Worm (Caenorhabditis elegans) whole organism, L4 larva: ENCODE data around the gene dct-18.

Experiments
- D1046.2 ChIP-seq: fragments of 200-800 bp; sonication (Bioruptor generic); IDR thresholded peaks from 2 replicates; pipeline ENCODE4 v1.3.6; 2022; ENCODE audit warnings: missing genetic modification characterization, missing compliant biosample characterization
- F10B5.3 ChIP-seq: sonication (generic microtip); optimal IDR thresholded peaks from 2 replicates; lab custom pipeline; 2016; ENCODE audit warnings: mild to moderate bottlenecking, missing genetic modification characterization, missing compliant biosample characterization
- F49E8.2 ChIP-seq: sonication (generic microtip); optimal IDR thresholded peaks from 2 replicates; lab custom pipeline; 2016; ENCODE audit warnings: missing compliant biosample characterization, mild to moderate bottlenecking, missing genetic modification characterization, borderline replicate concordance
- R02D3.7 ChIP-seq: fragments of 150-350 bp; sonication (generic microtip); optimal IDR thresholded peaks from 3 replicates; lab custom pipeline; 2014; ENCODE audit warnings: missing biosample characterization, missing genetic modification characterization
- Y105C5A.15 ChIP-seq: fragments of 200-800 bp; sonication (Bioruptor generic); IDR thresholded peaks from 2 replicates; pipeline ENCODE4 v1.3.6; 2022; ENCODE audit warnings: missing genetic modification characterization, missing compliant biosample characterization
- Y48G9A.11 ChIP-seq: fragments of 200-800 bp; sonication (Bioruptor generic); IDR thresholded peaks from 2 replicates; pipeline ENCODE4 v1.3.6; 2022; ENCODE audit warnings: missing genetic modification reagents, missing genetic modification characterization, missing compliant biosample characterization
- Y5F2A.4 ChIP-seq: fragments of 200-800 bp; sonication (Bioruptor generic); optimal IDR thresholded peaks from 2 replicates; lab custom pipeline; 2018; ENCODE audit warnings: mild to moderate bottlenecking, missing genetic modification characterization, missing compliant biosample characterization
- ZK337.2 ChIP-seq: fragments of 200-800 bp; sonication (Bioruptor generic); IDR thresholded peaks from 2 replicates; pipeline ENCODE4 v1.3.6; 2022; ENCODE audit warnings: missing genetic modification reagents, missing genetic modification characterization, missing compliant biosample characterization
- ZK546.5 ChIP-seq, 2 experiments: sonication (generic microtip); optimal IDR thresholded peaks; 2 replicates each; lab custom pipeline; 2017; ENCODE audit warnings: missing biosample characterization in 2 of 2, missing genetic modification characterization in 2 of 2
- aha-1 ChIP-seq: fragments of 150-350 bp; peaks from one replicate; lab custom pipeline; 2014; ENCODE audit warnings: missing biosample characterization, missing genetic modification characterization
- ama-1 ChIP-seq: fragments of 150-350 bp; optimal IDR thresholded peaks from 2 replicates; lab custom pipeline; 2014; ENCODE audit warnings: inconsistent platforms, mixed read lengths
- arid-1 ChIP-seq: fragments of 200-800 bp; sonication (Bioruptor generic); conservative IDR thresholded peaks from 2 replicates; pipeline ENCODE4 v1.3.6; 2022; ENCODE audit warnings: missing genetic modification reagents, missing genetic modification characterization, missing compliant biosample characterization
- ceh-32 ChIP-seq: sonication (generic microtip); optimal IDR thresholded peaks from 2 replicates; lab custom pipeline; 2016; ENCODE audit warnings: mild to moderate bottlenecking, missing genetic modification characterization, missing compliant biosample characterization; ENCODE audit not compliant: poor library complexity
- ceh-44 ChIP-seq: fragments of 200-800 bp; sonication (Bioruptor generic); IDR thresholded peaks from 2 replicates; pipeline ENCODE4 v1.3.6; 2022; ENCODE audit warnings: missing genetic modification reagents, missing genetic modification characterization, missing compliant biosample characterization
- ceh-62 ChIP-seq: sonication (generic microtip); optimal IDR thresholded peaks from 2 replicates; lab custom pipeline; 2017; ENCODE audit warnings: missing biosample characterization, missing genetic modification characterization
- ceh-82 ChIP-seq: sonication (generic microtip); optimal IDR thresholded peaks from 2 replicates; lab custom pipeline; 2017; ENCODE audit warnings: missing biosample characterization, missing genetic modification characterization
- ces-1 ChIP-seq: fragments of 150-350 bp; sonication (generic microtip); optimal IDR thresholded peaks from 4 replicates; lab custom pipeline; 2014; ENCODE audit warnings: missing biosample characterization, missing genetic modification reagents, missing genetic modification characterization
- dmd-6 ChIP-seq: fragments of 200-800 bp; sonication (Bioruptor generic); IDR thresholded peaks from 2 replicates; pipeline ENCODE4 v1.3.6; 2022; ENCODE audit warnings: missing genetic modification reagents, missing genetic modification characterization, missing compliant biosample characterization
- dmd-9 ChIP-seq: fragments of 200-800 bp; sonication (Bioruptor generic); IDR thresholded peaks from 2 replicates; pipeline ENCODE4 v1.3.6; 2022; ENCODE audit warnings: missing genetic modification reagents, missing genetic modification characterization, missing compliant biosample characterization
- dpl-1 ChIP-seq: fragments of 150-350 bp; optimal IDR thresholded peaks from 2 replicates; lab custom pipeline; 2014; ENCODE audit warnings: missing biosample characterization, missing genetic modification reagents, missing genetic modification characterization
- duxl-1 ChIP-seq: sonication (generic microtip); optimal IDR thresholded peaks from 2 replicates; lab custom pipeline; 2016; ENCODE audit warnings: mild to moderate bottlenecking, missing genetic modification characterization, moderate library complexity, missing compliant biosample characterization; ENCODE audit not compliant: poor library complexity
- dve-1 ChIP-seq: sonication (generic microtip); optimal IDR thresholded peaks from 2 replicates; lab custom pipeline; 2017; ENCODE audit warnings: antibody characterized with exemption, mild to moderate bottlenecking, missing genetic modification characterization, missing compliant biosample characterization; ENCODE audit not compliant: insufficient read depth
- egl-43 ChIP-seq: fragments of 200-800 bp; sonication (Bioruptor generic); IDR thresholded peaks from 2 replicates; pipeline ENCODE4 v1.3.6; 2022; ENCODE audit warnings: missing genetic modification reagents, missing genetic modification characterization, missing compliant biosample characterization
- gei-8 ChIP-seq: fragments of 200-800 bp; sonication (Bioruptor generic); optimal IDR thresholded peaks from 2 replicates; lab custom pipeline; 2018; ENCODE audit warnings: mild to moderate bottlenecking, missing genetic modification characterization, missing compliant biosample characterization
- hlh-11 ChIP-seq: fragments of 200-800 bp; sonication (Bioruptor generic); optimal IDR thresholded peaks from 2 replicates; lab custom pipeline; 2018; ENCODE audit warnings: mild to moderate bottlenecking, missing genetic modification characterization, missing compliant biosample characterization
- hmg-1.1 ChIP-seq: fragments of 200-800 bp; sonication (Bioruptor generic); IDR thresholded peaks from 2 replicates; pipeline ENCODE4 v1.3.6; 2022; ENCODE audit warnings: missing genetic modification reagents, missing genetic modification characterization, missing compliant biosample characterization
- lin-1 ChIP-seq: fragments of 200-800 bp; sonication (Bioruptor generic); IDR thresholded peaks from 2 replicates; pipeline ENCODE4 v1.3.6; 2022; ENCODE audit warnings: missing genetic modification reagents, missing genetic modification characterization, missing compliant biosample characterization
- lin-39 ChIP-seq: fragments of 150-350 bp; optimal IDR thresholded peaks from 2 replicates; lab custom pipeline; 2014; ENCODE audit warnings: missing biosample characterization, missing genetic modification reagents, missing genetic modification characterization
- lir-3 ChIP-seq: sonication (generic microtip); optimal IDR thresholded peaks from 2 replicates; lab custom pipeline; 2016; ENCODE audit warnings: mild to moderate bottlenecking, missing genetic modification characterization, missing compliant biosample characterization
- mdl-1 ChIP-seq, 2 experiments: fragments of 150-350 bp in 1 of 2; sonication (generic microtip) in 1 of 2; optimal IDR thresholded peaks; 2 replicates each; lab custom pipeline; 2014 to 2017; ENCODE audit warnings: missing biosample characterization in 2 of 2, missing genetic modification characterization in 2 of 2
- mxl-2 ChIP-seq: fragments of 200-800 bp; sonication (Bioruptor generic); conservative IDR thresholded peaks from 2 replicates; pipeline ENCODE4 v1.3.6; 2022; ENCODE audit warnings: missing genetic modification reagents, missing genetic modification characterization, missing compliant biosample characterization
- nhr-102 ChIP-seq: sonication (generic microtip); optimal IDR thresholded peaks from 2 replicates; lab custom pipeline; 2016; ENCODE audit warnings: mild to moderate bottlenecking, missing genetic modification characterization, moderate library complexity, missing compliant biosample characterization
- nhr-11 ChIP-seq: fragments of 150-350 bp; optimal IDR thresholded peaks from 2 replicates; lab custom pipeline; 2014; ENCODE audit warnings: missing biosample characterization, missing genetic modification characterization
- nhr-111 ChIP-seq: fragments of 200-800 bp; sonication (Bioruptor generic); optimal IDR thresholded peaks from 2 replicates; lab custom pipeline; 2018; ENCODE audit warnings: mild to moderate bottlenecking, missing genetic modification characterization, missing compliant biosample characterization
- nhr-237 ChIP-seq: sonication (generic microtip); optimal IDR thresholded peaks from 2 replicates; lab custom pipeline; 2017; ENCODE audit warnings: missing biosample characterization, missing genetic modification characterization
- nhr-42 ChIP-seq: fragments of 200-800 bp; sonication (Bioruptor generic); IDR thresholded peaks from 2 replicates; pipeline ENCODE4 v1.3.6; 2022; ENCODE audit warnings: missing genetic modification characterization, missing compliant biosample characterization
- nhr-6 ChIP-seq: fragments of 150-350 bp; optimal IDR thresholded peaks from 2 replicates; lab custom pipeline; 2014; ENCODE audit warnings: missing biosample characterization, missing genetic modification characterization
- nhr-76 ChIP-seq: fragments of 150-350 bp; optimal IDR thresholded peaks from 2 replicates; lab custom pipeline; 2014; ENCODE audit warnings: missing biosample characterization, missing genetic modification characterization
- php-3 ChIP-seq: fragments of 200-800 bp; sonication (Bioruptor generic); IDR thresholded peaks from 2 replicates; pipeline ENCODE4 v1.3.6; 2022; ENCODE audit warnings: missing genetic modification reagents, missing genetic modification characterization, missing compliant biosample characterization
- pqm-1 ChIP-seq: sonication (generic microtip); optimal IDR thresholded peaks from 2 replicates; lab custom pipeline; 2017; ENCODE audit warnings: missing biosample characterization, missing genetic modification characterization
- set-16 ChIP-seq: fragments of 200-800 bp; sonication (Bioruptor generic); IDR thresholded peaks from 2 replicates; pipeline ENCODE4 v1.3.6; 2022; ENCODE audit warnings: missing genetic modification reagents, missing genetic modification characterization, missing compliant biosample characterization
- spr-3 ChIP-seq: fragments of 200-800 bp; sonication (Bioruptor generic); optimal IDR thresholded peaks from 2 replicates; lab custom pipeline; 2018; ENCODE audit warnings: mild to moderate bottlenecking, missing genetic modification characterization, missing compliant biosample characterization
- unc-130 ChIP-seq: sonication (generic microtip); optimal IDR thresholded peaks from 2 replicates; lab custom pipeline; 2016; ENCODE audit warnings: missing genetic modification reagents, missing genetic modification characterization, missing compliant biosample characterization
- unc-39 ChIP-seq: sonication (generic microtip); optimal IDR thresholded peaks from 2 replicates; lab custom pipeline; 2017; ENCODE audit warnings: missing biosample characterization, missing genetic modification characterization
- unc-62 ChIP-seq, 3 experiments: fragments of 150-350 bp in 1 of 3; sonication (generic microtip); optimal IDR thresholded peaks in 2 of 3; peaks in 1 of 3; 1 replicate in 1 of 3; 2 replicates in 2 of 3; lab custom pipeline; 2014 to 2017; ENCODE audit warnings: missing biosample characterization in 3 of 3, missing genetic modification characterization in 3 of 3, missing genetic modification reagents in 3 of 3, missing genotype in 1 of 3

dct-18 gene

DNA sequence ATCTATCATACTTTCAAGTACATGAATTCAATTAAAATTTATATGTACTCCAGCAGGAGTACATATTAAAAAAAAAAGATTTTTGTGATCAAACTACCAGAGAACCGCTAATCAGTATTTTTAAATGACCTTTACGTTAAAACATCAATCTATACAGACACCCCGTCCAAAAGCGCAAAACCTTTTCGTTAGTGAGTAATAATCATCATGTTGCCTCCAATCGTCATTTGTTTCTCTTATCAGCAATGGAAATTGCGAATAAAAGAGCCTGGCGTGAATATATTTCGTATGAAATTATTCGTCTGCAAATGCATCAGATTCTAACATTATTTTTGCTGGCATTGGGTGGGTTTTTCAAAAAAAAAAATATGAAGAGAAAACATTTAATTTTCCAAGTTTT, 27.5 kb upstream of the dct-18 start, which contains the start of gene clec-66:
clec-66 (plus strand) TSS at position 225 of the 400 bp plus-strand sequence.
- no peak for TF ChIP-seq nhr-237 (tag; lab: Kevin White, UChicago)
- TF ChIP-seq pqm-1: peak; percentile 67
- TF ChIP-seq ceh-44 (GFP tag; lab: Robert Waterston, UW): no peak
- no peak for TF ChIP-seq lin-39
- TF ChIP-seq unc-130 (GFP tag; lab: Kevin White, UChicago): no peak
- peak; percentile 30 for TF ChIP-seq nhr-6 (tag; lab: Kevin White, UChicago)
- TF ChIP-seq dmd-6 (GFP tag; lab: Robert Waterston, UW): peak; percentile 47; the same call in 1 of the 2 replicates
- no peak for TF ChIP-seq nhr-42 (GFP tag; lab: Robert Waterston, UW)
- no peak for TF ChIP-seq hlh-11 (tag; lab: Kevin White, UChicago)
- TF ChIP-seq R02D3.7 (tag; lab: Kevin White, UChicago): no peak
- TF ChIP-seq nhr-111 (GFP tag; lab: Kevin White, UChicago): no peak
- no peak for TF ChIP-seq gei-8 (GFP tag; lab: Kevin White, UChicago)
- no peak for TF ChIP-seq php-3 (GFP tag; lab: Robert Waterston, UW)

DNA sequence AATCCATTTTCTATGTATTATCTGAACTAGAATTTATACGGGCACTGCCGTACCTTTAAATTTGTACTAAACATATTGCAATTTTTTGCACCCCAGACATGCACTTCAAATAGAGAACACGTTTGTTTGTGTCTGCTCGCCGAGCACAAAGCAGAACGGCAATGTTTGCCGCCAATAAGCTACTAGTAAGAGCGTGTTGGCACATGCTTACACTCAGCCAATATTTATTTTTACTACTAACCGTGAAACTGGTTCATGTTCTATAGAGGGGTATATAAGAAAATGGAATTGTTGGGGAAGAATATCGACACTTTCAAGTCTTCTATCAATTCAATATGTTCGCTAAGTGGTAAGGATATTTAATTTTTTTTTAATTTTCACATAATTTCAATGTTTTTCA, 24.6 kb upstream of the dct-18 start, which contains the start of gene nspb-11:
nspb-11 (plus strand) TSS at position 301 of the 400 bp plus-strand sequence.
- TF ChIP-seq unc-62 (GFP tag; optimal IDR thresholded peaks at IDR 0.05 in 1 of 2; lab: Kevin White, UChicago) (peak in 1 of 2 experiments; percentile 13), unc-62 (tag; optimal IDR thresholded peaks at IDR 0.05; lab: Kevin White, UChicago) (no peak), mdl-1 (tag; optimal IDR thresholded peaks at IDR 0.05; lab: Kevin White, UChicago) (no peak)

- no peak for TF ChIP-seq ceh-82
- TF ChIP-seq Y48G9A.11 (GFP tag; lab: Robert Waterston, UW): no peak
- no peak for TF ChIP-seq set-16 (GFP tag; lab: Robert Waterston, UW)
- TF ChIP-seq dpl-1 (GFP tag; lab: Kevin White, UChicago): no peak
- no peak for TF ChIP-seq D1046.2 (GFP tag; lab: Robert Waterston, UW)
- no peak for TF ChIP-seq spr-3 (GFP tag; lab: Kevin White, UChicago)
- no peak for TF ChIP-seq egl-43 (GFP tag; lab: Robert Waterston, UW)
- no peak for TF ChIP-seq mxl-2 (GFP tag; lab: Robert Waterston, UW)
- TF ChIP-seq ZK546.5 (tag; optimal IDR thresholded peaks at IDR 0.05; lab: Kevin White, UChicago): no peak
- TF ChIP-seq F49E8.2: no peak
- TF ChIP-seq nhr-11: no peak
- TF ChIP-seq, all 104 proteins: peak for 0
These were observed 22.9 kb upstream of the dct-18 start, which contains the start of gene ddn-2 for ce11 chrII:12908779-12909178. ddn-2 (plus strand) TSS chrII:12909079.

- TF ChIP-seq lin-1 (no peak), aha-1 (tag; lab: Kevin White, UChicago) (peak; percentile 66), F10B5.3 (no peak), dve-1 (tag; lab: Kevin White, UChicago) (peak; percentile 12), Y105C5A.15 (no peak), ceh-62 (tag; lab: Kevin White, UChicago) (no peak), nhr-42 (GFP tag; lab: Robert Waterston, UW) (no peak), arid-1 (GFP tag; lab: Robert Waterston, UW) (no peak), unc-39 (tag; lab: Kevin White, UChicago) (no peak), ZK546.5 (tag; optimal IDR thresholded peaks at IDR 0.05; lab: Kevin White, UChicago) (no peak), ama-1 (no peak), nhr-76 (no peak), dmd-9 (GFP tag; lab: Robert Waterston, UW) (0 out of 2 replicates have a peak, but pooled peaks have one; percentile 44), ceh-44 (GFP tag; lab: Robert Waterston, UW) (0 out of 2 replicates have a peak, but pooled peaks have one; percentile 34), ZK337.2 (GFP tag; lab: Robert Waterston, UW) (peak; percentile 50; the same call in 1 of the 2 replicates), ces-1 (GFP tag; lab: Kevin White, UChicago) (no peak), ceh-32 (tag; lab: Kevin White, UChicago) (no peak), nhr-102 (tag; lab: Kevin White, UChicago) (no peak), Y5F2A.4 (GFP tag; lab: Kevin White, UChicago) (no peak), lir-3 (tag; lab: Kevin White, UChicago) (no peak), duxl-1 (tag; lab: Kevin White, UChicago) (peak; percentile 10), Y48G9A.11 (GFP tag; lab: Robert Waterston, UW) (peak; percentile 85), hmg-1.1 (no peak)
These were observed 17.1 kb upstream of the dct-18 start, which contains the start of gene F35C5.12 for ce11 chrII:12914514-12915075. F35C5.12 (minus strand) TSS chrII:12914564.
